Fruit fly (Drosophila melanogaster) whole organism, embryonic: Measurements from ENCODE around the gene CG46308.

Experiments
- Atf3 ChIP-seq: fragments of 200-800 bp; sonication (Bioruptor generic); optimal IDR thresholded peaks from 3 replicates; lab custom pipeline; 2016; ENCODE audit warnings: missing biosample characterization, missing genetic modification characterization
- BtbVII ChIP-seq: fragments of 200-800 bp; sonication (Bioruptor generic); optimal IDR thresholded peaks from 3 replicates; lab custom pipeline; 2017; ENCODE audit warnings: missing biosample characterization, mild to moderate bottlenecking, missing genetic modification characterization
- C15 ChIP-seq: fragments of 200-800 bp; sonication (Bioruptor generic); IDR thresholded peaks from 3 replicates; pipeline ENCODE4 v1.3.6; 2022; ENCODE audit warnings: missing biosample characterization, missing genetic modification characterization
- CG1024 ChIP-seq: fragments of 200-800 bp; sonication (Bioruptor generic); IDR thresholded peaks from 2 replicates; pipeline ENCODE4 v1.3.6; 2022; ENCODE audit warnings: missing biosample characterization, missing genetic modification characterization
- CG10366 ChIP-seq: fragments of 200-800 bp; sonication (Bioruptor generic); IDR thresholded peaks from 2 replicates; pipeline ENCODE4 v1.3.6; 2022; ENCODE audit warnings: missing biosample characterization, missing genetic modification characterization
- CG10979 ChIP-seq: fragments of 200-800 bp; sonication (Bioruptor generic); optimal IDR thresholded peaks from 2 replicates; lab custom pipeline; 2018; ENCODE audit warnings: missing biosample characterization, mild to moderate bottlenecking, missing genetic modification characterization, moderate library complexity
- CG11456 ChIP-seq: fragments of 200-800 bp; sonication (Bioruptor generic); IDR thresholded peaks from 3 replicates; pipeline ENCODE4 v1.3.6; 2022; ENCODE audit warnings: missing biosample characterization, missing genetic modification characterization
- CG11695 ChIP-seq: fragments of 200-800 bp; sonication (Bioruptor generic); IDR thresholded peaks from 3 replicates; pipeline ENCODE4 v1.3.6; 2022; ENCODE audit warnings: missing biosample characterization, missing genetic modification characterization
- CG17568 ChIP-seq: fragments of 200-800 bp; sonication (Bioruptor generic); optimal IDR thresholded peaks from 2 replicates; lab custom pipeline; 2018; ENCODE audit warnings: missing biosample characterization, mild to moderate bottlenecking, missing genetic modification characterization, moderate library complexity
- CG18011 ChIP-seq: fragments of 200-800 bp; sonication (Bioruptor generic); optimal IDR thresholded peaks from 2 replicates; lab custom pipeline; 2017; ENCODE audit warnings: missing biosample characterization, missing genetic modification characterization, mild to moderate bottlenecking, moderate library complexity, missing genotype
- CG18476 ChIP-seq: fragments of 200-800 bp; sonication (Bioruptor generic); optimal IDR thresholded peaks from 2 replicates; lab custom pipeline; 2016; ENCODE audit warnings: missing biosample characterization, mild to moderate bottlenecking, missing genetic modification characterization
- CG18599 ChIP-seq: fragments of 200-800 bp; sonication (Bioruptor generic); optimal IDR thresholded peaks from 3 replicates; lab custom pipeline; 2017; ENCODE audit warnings: missing biosample characterization, missing genetic modification characterization, mild to moderate bottlenecking, moderate library complexity, missing genetic modification reagents
- CG2120 ChIP-seq: fragments of 200-800 bp; sonication (Bioruptor generic); optimal IDR thresholded peaks from 3 replicates; lab custom pipeline; 2016; ENCODE audit warnings: missing biosample characterization, missing genetic modification characterization
- CG2202 ChIP-seq: fragments of 200-800 bp; sonication (Bioruptor generic); optimal IDR thresholded peaks from 2 replicates; lab custom pipeline; 2018; ENCODE audit warnings: missing biosample characterization, mild to moderate bottlenecking, missing genetic modification characterization
- CG3163 ChIP-seq: fragments of 200-800 bp; sonication (Bioruptor generic); optimal IDR thresholded peaks from 3 replicates; lab custom pipeline; 2016; ENCODE audit warnings: missing biosample characterization, missing genetic modification characterization
- CG33213 ChIP-seq: fragments of 200-800 bp; sonication (Bioruptor generic); optimal IDR thresholded peaks from 3 replicates; lab custom pipeline; 2016; ENCODE audit warnings: missing biosample characterization, missing genetic modification characterization
- CG34224 ChIP-seq: fragments of 200-800 bp; sonication (Bioruptor generic); IDR thresholded peaks from 3 replicates; pipeline ENCODE4 v1.3.6; 2022; ENCODE audit warnings: missing biosample characterization, missing genetic modification characterization; ENCODE audit not compliant: partially characterized antibody
- CG3838 ChIP-seq: fragments of 200-800 bp; sonication (Bioruptor generic); optimal IDR thresholded peaks from 3 replicates; lab custom pipeline; 2016; ENCODE audit warnings: missing biosample characterization, missing genetic modification characterization
- CG5953 ChIP-seq: fragments of 200-800 bp; sonication (Bioruptor generic); IDR thresholded peaks from 2 replicates; pipeline ENCODE4 v1.3.6; 2022; ENCODE audit warnings: missing biosample characterization, missing genetic modification characterization
- CG6813 ChIP-seq: fragments of 200-800 bp; sonication (Bioruptor generic); optimal IDR thresholded peaks from 2 replicates; lab custom pipeline; 2017; ENCODE audit warnings: missing biosample characterization, missing genetic modification characterization, mild to moderate bottlenecking, moderate library complexity, missing genetic modification reagents
- CG7928 ChIP-seq: fragments of 200-800 bp; sonication (Bioruptor generic); optimal IDR thresholded peaks from 2 replicates; lab custom pipeline; 2017; ENCODE audit warnings: missing biosample characterization, mild to moderate bottlenecking, missing genetic modification characterization
- CG8281 ChIP-seq: fragments of 200-800 bp; sonication (Bioruptor generic); optimal IDR thresholded peaks from 2 replicates; lab custom pipeline; 2018; ENCODE audit warnings: missing biosample characterization, mild to moderate bottlenecking, missing genetic modification characterization, moderate library complexity
- Dbx ChIP-seq: fragments of 200-800 bp; sonication (Bioruptor generic); IDR thresholded peaks from 3 replicates; pipeline ENCODE4 v1.3.6; 2022; ENCODE audit warnings: missing biosample characterization, missing genetic modification characterization
- Drgx ChIP-seq: fragments of 200-800 bp; sonication (Bioruptor generic); IDR thresholded peaks from 2 replicates; pipeline ENCODE4 v1.3.6; 2022; ENCODE audit warnings: missing biosample characterization, missing genetic modification characterization
- E2f2 ChIP-seq: fragments of 200-800 bp; sonication (Bioruptor generic); IDR thresholded peaks from 2 replicates; pipeline ENCODE4 v1.3.6; 2022; ENCODE audit warnings: missing biosample characterization, missing genetic modification characterization
- Hand ChIP-seq: fragments of 200-800 bp; sonication (Bioruptor generic); optimal IDR thresholded peaks from 2 replicates; lab custom pipeline; 2017; ENCODE audit warnings: mild to moderate bottlenecking, missing biosample characterization, missing genetic modification reagents, missing genetic modification characterization
- Hr39 ChIP-seq: fragments of >200 bp; optimal IDR thresholded peaks from 2 replicates; lab custom pipeline; 2017
- Kr ChIP-seq: fragments of 200-800 bp; sonication (Bioruptor generic); optimal IDR thresholded peaks from 2 replicates; lab custom pipeline; 2017; ENCODE audit warnings: missing biosample characterization, mild to moderate bottlenecking, missing genetic modification characterization
- MTF-1 ChIP-seq: fragments of 200-800 bp; sonication (Bioruptor generic); optimal IDR thresholded peaks from 2 replicates; lab custom pipeline; 2018; ENCODE audit warnings: missing biosample characterization, mild to moderate bottlenecking, missing genetic modification characterization, borderline replicate concordance
- Mrtf ChIP-seq: fragments of 200-800 bp; sonication (Bioruptor generic); IDR thresholded peaks from 3 replicates; pipeline ENCODE4 v1.3.6; 2022; ENCODE audit warnings: missing biosample characterization, missing genetic modification characterization
- NC2α ChIP-seq: fragments of 200-800 bp; sonication (Bioruptor generic); optimal IDR thresholded peaks from 2 replicates; lab custom pipeline; 2016; ENCODE audit warnings: missing biosample characterization, missing genetic modification characterization
- Side ChIP-seq: fragments of 200-800 bp; sonication (Bioruptor generic); optimal IDR thresholded peaks from 2 replicates; lab custom pipeline; 2016; ENCODE audit warnings: missing biosample characterization, missing genetic modification characterization
- Sin3A ChIP-seq: fragments of >200 bp; optimal IDR thresholded peaks from 2 replicates; lab custom pipeline; 2018
- Six4 ChIP-seq: fragments of 200-800 bp; sonication (Bioruptor generic); optimal IDR thresholded peaks from 2 replicates; lab custom pipeline; 2016; ENCODE audit warnings: missing biosample characterization, missing genetic modification characterization
- Spps ChIP-seq: fragments of 200-800 bp; sonication (Bioruptor generic); optimal IDR thresholded peaks from 2 replicates; lab custom pipeline; 2018; ENCODE audit warnings: missing biosample characterization, mild to moderate bottlenecking, missing genetic modification characterization
- Sry-β ChIP-seq: fragments of 200-800 bp; sonication (Bioruptor generic); optimal IDR thresholded peaks from 2 replicates; lab custom pipeline; 2018; ENCODE audit warnings: missing biosample characterization, mild to moderate bottlenecking, missing genetic modification characterization, moderate library complexity
- Taf1 ChIP-seq: fragments of 200-800 bp; sonication (Bioruptor generic); IDR thresholded peaks from 2 replicates; pipeline ENCODE4 v1.3.6; 2022; ENCODE audit warnings: missing biosample characterization, missing genetic modification characterization
- az2 ChIP-seq: fragments of 200-800 bp; sonication (Bioruptor generic); optimal IDR thresholded peaks from 3 replicates; lab custom pipeline; 2016; ENCODE audit warnings: missing biosample characterization, missing genetic modification characterization
- bowl ChIP-seq: fragments of 200-800 bp; sonication (Bioruptor generic); IDR thresholded peaks from 2 replicates; pipeline ENCODE4 v1.3.6; 2022; ENCODE audit warnings: missing biosample characterization, missing genetic modification characterization
- gem ChIP-seq: fragments of 200-800 bp; sonication (Bioruptor generic); optimal IDR thresholded peaks from 2 replicates; lab custom pipeline; 2019; ENCODE audit warnings: missing biosample characterization, mild to moderate bottlenecking, missing genetic modification characterization, moderate library complexity
- luna ChIP-seq: fragments of 200-800 bp; sonication (Bioruptor generic); optimal IDR thresholded peaks from 2 replicates; lab custom pipeline; 2016; ENCODE audit warnings: missing biosample characterization, missing genetic modification characterization
- mam ChIP-seq: fragments of 200-800 bp; sonication (Bioruptor generic); optimal IDR thresholded peaks from 3 replicates; lab custom pipeline; 2016; ENCODE audit warnings: missing biosample characterization, missing genetic modification characterization
- mld ChIP-seq: fragments of 200-800 bp; sonication (Bioruptor generic); IDR thresholded peaks from 3 replicates; pipeline ENCODE4 v1.3.6; 2022; ENCODE audit warnings: missing biosample characterization, missing genetic modification characterization; ENCODE audit not compliant: partially characterized antibody
- rib ChIP-seq: fragments of 200-800 bp; sonication (Bioruptor generic); IDR thresholded peaks from 2 replicates; pipeline ENCODE4 v1.3.6; 2022; ENCODE audit warnings: missing biosample characterization, missing genetic modification characterization
- sima ChIP-seq: fragments of 200-800 bp; sonication (Bioruptor generic); optimal IDR thresholded peaks from 2 replicates; lab custom pipeline; 2016; ENCODE audit warnings: missing biosample characterization, missing genetic modification characterization
- sob ChIP-seq: fragments of 200-800 bp; sonication (Bioruptor generic); IDR thresholded peaks from 2 replicates; pipeline ENCODE4 v1.3.6; 2022; ENCODE audit warnings: missing biosample characterization, missing genetic modification characterization
- sr ChIP-seq: fragments of 200-800 bp; sonication (Bioruptor generic); IDR thresholded peaks from 3 replicates; pipeline ENCODE4 v1.3.6; 2022; ENCODE audit warnings: missing biosample characterization, missing genetic modification characterization
- unpg ChIP-seq: fragments of 200-800 bp; sonication (Bioruptor generic); optimal IDR thresholded peaks from 3 replicates; lab custom pipeline; 2018; ENCODE audit warnings: missing biosample characterization, mild to moderate bottlenecking, missing genetic modification characterization, moderate library complexity
- wdn ChIP-seq: fragments of 200-800 bp; sonication (Bioruptor generic); IDR thresholded peaks from 2 replicates; pipeline ENCODE4 v1.3.6; 2022; ENCODE audit warnings: missing biosample characterization, missing genetic modification characterization
- zf30C ChIP-seq: fragments of 200-800 bp; sonication (Bioruptor generic); optimal IDR thresholded peaks from 3 replicates; lab custom pipeline; 2018; ENCODE audit warnings: missing biosample characterization, mild to moderate bottlenecking, missing genetic modification characterization

The CG46308 gene

dm6 chr2L:13547738-13548726 is 86.5 kb downstream of the CG46308 start (continued):
- TF ChIP-seq CG17568 (GFP tag; lab: Kevin White, UChicago) (no peak), CG18011 (GFP tag; lab: Kevin White, UChicago) (no peak), sima (peak; percentile 11), CG33213 (no peak), bowl (no peak), MTF-1 (GFP tag; lab: Kevin White, UChicago) (no peak), Atf3 (no peak), CG6813 (peak; percentile 59), Hand (peak; percentile 12), CG34224 (no peak), Sry-β (GFP tag; lab: Kevin White, UChicago) (no peak), Spps (tag; lab: Kevin White, UChicago) (no peak), CG2120 (peak; percentile 82), CG10979 (peak; percentile 65), sob (peak; percentile 59), CG7928 (no peak), luna (GFP tag; lab: Kevin White, UChicago) (peak; percentile 23), CG18599 (GFP tag; lab: Kevin White, UChicago) (peak; percentile 82), NC2α (GFP tag; lab: Kevin White, UChicago) (no peak), Drgx (GFP tag; lab: Robert Waterston, UW) (0 out of 2 replicates have a peak, but pooled peaks have one; percentile 12), Six4 (GFP tag; lab: Kevin White, UChicago) (peak; percentile 35), CG8281 (tag; lab: Kevin White, UChicago) (no peak), CG11456 (GFP tag; lab: Robert Waterston, UW) (peak; percentile 63), wdn (GFP tag; lab: Robert Waterston, UW) (no peak), CG11695 (GFP tag; lab: Robert Waterston, UW) (peak; percentile 41; the same call in 1 of the 3 replicates), CG2202 (tag; lab: Kevin White, UChicago) (no peak), CG5953 (GFP tag; lab: Robert Waterston, UW) (no peak), E2f2 (no peak), BtbVII (GFP tag; lab: Kevin White, UChicago) (no peak), mld (no peak), unpg (GFP tag; lab: Kevin White, UChicago) (no peak), CG10366 (GFP tag; lab: Robert Waterston, UW) (no peak; the same call in 1 of the 2 replicates), mam (GFP tag; lab: Kevin White, UChicago) (peak; percentile 69), Side (GFP tag; lab: Kevin White, UChicago) (peak; percentile 49), Taf1 (GFP tag; lab: Robert Waterston, UW) (no peak), CG1024 (GFP tag; lab: Robert Waterston, UW) (no peak), zf30C (GFP tag; lab: Kevin White, UChicago) (no peak), Mrtf (GFP tag; lab: Robert Waterston, UW) (no peak), CG3163 (peak; percentile 21), Sin3A (lab: Kevin White, UChicago) (no peak), Hr39 (lab: Kevin White, UChicago) (no peak), rib (GFP tag; lab: Robert Waterston, UW) (no peak; the same call in 1 of the 2 replicates), C15 (GFP tag; lab: Robert Waterston, UW) (no peak), az2 (peak; percentile 33), gem (peak; percentile 70), sr (no peak), Dbx (GFP tag; lab: Robert Waterston, UW) (peak; percentile 66), CG3838 (GFP tag; lab: Kevin White, UChicago) (no peak), Kr (GFP tag; lab: Kevin White, UChicago) (no peak), CG18476 (GFP tag; lab: Kevin White, UChicago) (peak; percentile 32)
